Worm (Caenorhabditis elegans) whole organism, L1 larva: ENCODE data around the gene rnh-1.1.

Experiments used
- egl-13 ChIP-seq: sonication (generic microtip); optimal IDR thresholded peaks from 2 replicates; lab custom pipeline; 2016; ENCODE audit warnings: missing genotype, missing genetic modification reagents, missing genetic modification characterization, missing compliant biosample characterization
- egl-27 ChIP-seq, 2 experiments: fragments of 150-350 bp in 1 of 2; sonication (generic microtip); optimal IDR thresholded peaks; 3 replicates each; lab custom pipeline; 2017 to 2018; ENCODE audit warnings: missing biosample characterization in 2 of 2, missing genetic modification characterization in 2 of 2, missing genetic modification reagents in 2 of 2
- fkh-10 ChIP-seq: sonication (generic microtip); optimal IDR thresholded peaks from 2 replicates; lab custom pipeline; 2017; ENCODE audit warnings: missing biosample characterization, missing genetic modification reagents, missing genetic modification characterization
- nhr-28 ChIP-seq: fragments of 150-350 bp; optimal IDR thresholded peaks from 2 replicates; lab custom pipeline; 2014; ENCODE audit warnings: missing biosample characterization, missing genetic modification characterization
- nhr-76 ChIP-seq: sonication (generic microtip); optimal IDR thresholded peaks from 2 replicates; lab custom pipeline; 2017; ENCODE audit warnings: missing biosample characterization, missing genetic modification characterization
- nhr-77 ChIP-seq: fragments of 150-350 bp; optimal IDR thresholded peaks from 2 replicates; lab custom pipeline; 2014; ENCODE audit warnings: missing biosample characterization, missing genetic modification characterization
- tbx-2 ChIP-seq: sonication (generic microtip); optimal IDR thresholded peaks from 2 replicates; lab custom pipeline; 2016; ENCODE audit warnings: missing genetic modification characterization, missing compliant biosample characterization
- unc-62 ChIP-seq: fragments of 150-350 bp; optimal IDR thresholded peaks from 2 replicates; lab custom pipeline; 2014; ENCODE audit warnings: missing biosample characterization, missing genetic modification reagents, missing genetic modification characterization
- zag-1 ChIP-seq: fragments of 150-350 bp; optimal IDR thresholded peaks from 2 replicates; lab custom pipeline; 2014; ENCODE audit warnings: missing biosample characterization, missing genetic modification characterization
- ztf-4 ChIP-seq: fragments of 150-350 bp; optimal IDR thresholded peaks from 2 replicates; lab custom pipeline; 2014; ENCODE audit warnings: missing biosample characterization, missing genetic modification characterization

DNA sequence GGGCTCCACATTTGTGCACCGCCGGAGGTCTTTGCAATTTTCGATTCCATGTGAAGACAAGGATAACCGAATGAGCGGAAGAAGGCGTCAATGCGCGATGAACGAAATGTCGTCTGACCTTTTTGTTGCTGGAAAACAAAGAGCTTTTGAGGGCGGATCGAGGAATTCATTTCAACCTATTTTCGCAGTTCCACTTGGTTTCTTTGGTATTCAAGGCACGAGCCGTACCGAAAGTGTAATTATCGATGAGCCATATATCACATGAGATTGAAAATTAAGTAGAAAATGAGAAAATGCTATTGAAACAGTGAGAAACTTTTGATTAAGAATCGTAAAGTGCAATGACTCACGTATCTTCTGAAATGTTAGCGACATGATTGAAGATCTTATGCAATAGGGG is 6.3 kb upstream of the rnh-1.1 start, which contains the start of gene glb-9:
- no peak for TF ChIP-seq unc-62
- no peak for TF ChIP-seq egl-13 (tag; lab: Kevin White, UChicago)
- no peak for TF ChIP-seq zag-1 (tag; lab: Kevin White, UChicago)
- TF ChIP-seq nhr-28 (tag; lab: Kevin White, UChicago) = no peak
- TF ChIP-seq egl-27 (tag; optimal IDR thresholded peaks at IDR 0.05; lab: Kevin White, UChicago) = no peak
- no peak for TF ChIP-seq tbx-2
- TF ChIP-seq nhr-77 = no peak
- no peak for TF ChIP-seq nhr-76 (tag; lab: Kevin White, UChicago)
- TF ChIP-seq ztf-4 (tag; lab: Kevin White, UChicago) = no peak
- no peak for TF ChIP-seq fkh-10 (GFP tag; lab: Kevin White, UChicago)
